Fruit fly (Drosophila melanogaster) whole organism, embryonic: ENCODE measurements around the gene cl.

Experiments used
- CG11504 ChIP-seq: fragments of 200-800 bp; sonication (Bioruptor generic); optimal IDR thresholded peaks from 3 replicates; lab custom pipeline; 2019; ENCODE audit warnings: missing biosample characterization, mild to moderate bottlenecking, missing genetic modification characterization, moderate library complexity
- CG11696 ChIP-seq: fragments of 200-800 bp; sonication (Bioruptor generic); IDR thresholded peaks from 2 replicates; pipeline ENCODE4 v1.3.6; 2022; ENCODE audit warnings: missing biosample characterization, missing genetic modification characterization
- CG12942 ChIP-seq: fragments of 200-800 bp; sonication (Bioruptor generic); optimal IDR thresholded peaks from 3 replicates; lab custom pipeline; 2016; ENCODE audit warnings: missing biosample characterization, missing genetic modification characterization
- CG15269 ChIP-seq: fragments of 200-800 bp; sonication (Bioruptor generic); optimal IDR thresholded peaks from 2 replicates; lab custom pipeline; 2018; ENCODE audit warnings: missing biosample characterization, mild to moderate bottlenecking, missing genetic modification characterization, moderate library complexity
- CG1603 ChIP-seq: fragments of 200-800 bp; sonication (Bioruptor generic); optimal IDR thresholded peaks from 2 replicates; lab custom pipeline; 2019; ENCODE audit warnings: missing biosample characterization, mild to moderate bottlenecking, missing genetic modification characterization, moderate library complexity
- CG17829 ChIP-seq: fragments of 200-800 bp; optimal IDR thresholded peaks from 2 replicates; lab custom pipeline; 2019; ENCODE audit warnings: missing biosample characterization, mild to moderate bottlenecking, missing genetic modification characterization, moderate library complexity
- CG18262 ChIP-seq: fragments of 200-800 bp; optimal IDR thresholded peaks from 3 replicates; lab custom pipeline; 2019; ENCODE audit warnings: missing biosample characterization, mild to moderate bottlenecking, missing genetic modification characterization, moderate library complexity
- CG18476 ChIP-seq: fragments of 200-800 bp; sonication (Bioruptor generic); optimal IDR thresholded peaks from 2 replicates; lab custom pipeline; 2016; ENCODE audit warnings: missing biosample characterization, mild to moderate bottlenecking, missing genetic modification characterization
- CG2116 ChIP-seq: fragments of 200-800 bp; sonication (Bioruptor generic); optimal IDR thresholded peaks from 3 replicates; lab custom pipeline; 2018; ENCODE audit warnings: missing biosample characterization, mild to moderate bottlenecking, missing genetic modification characterization
- CG3847 ChIP-seq: fragments of 200-800 bp; sonication (Bioruptor generic); IDR thresholded peaks from 2 replicates; pipeline ENCODE4 v1.3.6; 2022; ENCODE audit warnings: missing biosample characterization, missing genetic modification characterization
- CG42726 ChIP-seq: fragments of 200-800 bp; sonication (Bioruptor generic); IDR thresholded peaks from 2 replicates; pipeline ENCODE4 v1.3.6; 2022; ENCODE audit warnings: missing biosample characterization, missing genetic modification characterization; ENCODE audit not compliant: partially characterized antibody
- CG4282 ChIP-seq: fragments of 200-800 bp; sonication (Bioruptor generic); optimal IDR thresholded peaks from 2 replicates; lab custom pipeline; 2016; ENCODE audit warnings: missing biosample characterization, missing genetic modification characterization
- CG4360 ChIP-seq: fragments of 200-800 bp; sonication (Bioruptor generic); IDR thresholded peaks from 2 replicates; pipeline ENCODE4 v1.3.6; 2022; ENCODE audit warnings: missing biosample characterization, missing genetic modification characterization
- CG6683 ChIP-seq: fragments of 200-800 bp; sonication (Bioruptor generic); optimal IDR thresholded peaks from 2 replicates; lab custom pipeline; 2017; ENCODE audit warnings: missing biosample characterization, mild to moderate bottlenecking, missing genetic modification characterization, missing genetic modification reagents
- CG7357 ChIP-seq: fragments of 200-800 bp; sonication (Bioruptor generic); IDR thresholded peaks from 3 replicates; pipeline ENCODE4 v1.3.6; 2022; ENCODE audit warnings: missing biosample characterization, missing genetic modification characterization
- CG7556 ChIP-seq: fragments of 200-800 bp; sonication (Bioruptor generic); optimal IDR thresholded peaks from 2 replicates; lab custom pipeline; 2017; ENCODE audit warnings: missing biosample characterization, mild to moderate bottlenecking, missing genetic modification characterization
- CG7745 ChIP-seq: fragments of 200-800 bp; sonication (Bioruptor generic); optimal IDR thresholded peaks from 2 replicates; lab custom pipeline; 2018; ENCODE audit warnings: missing biosample characterization, mild to moderate bottlenecking, missing genetic modification characterization, moderate library complexity
- CG8089 ChIP-seq: fragments of 200-800 bp; sonication (Bioruptor generic); optimal IDR thresholded peaks from 3 replicates; lab custom pipeline; 2016; ENCODE audit warnings: missing biosample characterization, missing genetic modification characterization
- CTCF ChIP-seq: fragments of 200-800 bp; sonication (Bioruptor generic); optimal IDR thresholded peaks from 2 replicates; lab custom pipeline; 2017; ENCODE audit warnings: missing biosample characterization, mild to moderate bottlenecking, missing genetic modification characterization, moderate library complexity
- Chrac-16 ChIP-seq: fragments of 200-800 bp; sonication (Bioruptor generic); optimal IDR thresholded peaks from 3 replicates; lab custom pipeline; 2016; ENCODE audit warnings: missing biosample characterization, missing genetic modification characterization
- D19B ChIP-seq: fragments of 200-800 bp; sonication (Bioruptor generic); optimal IDR thresholded peaks from 2 replicates; lab custom pipeline; 2017; ENCODE audit warnings: missing biosample characterization, mild to moderate bottlenecking, missing genetic modification characterization
- Drgx ChIP-seq: fragments of 200-800 bp; sonication (Bioruptor generic); IDR thresholded peaks from 2 replicates; pipeline ENCODE4 v1.3.6; 2022; ENCODE audit warnings: missing biosample characterization, missing genetic modification characterization
- Ets65A ChIP-seq: fragments of 200-800 bp; sonication (Bioruptor generic); peaks from one replicate; lab custom pipeline; 2016; ENCODE audit warnings: missing biosample characterization, missing genetic modification characterization
- Fer3 ChIP-seq: fragments of 200-800 bp; sonication (Bioruptor generic); optimal IDR thresholded peaks from 2 replicates; lab custom pipeline; 2018; ENCODE audit warnings: missing biosample characterization, mild to moderate bottlenecking, missing genetic modification characterization, moderate library complexity
- Gsc ChIP-seq: fragments of 200-800 bp; sonication (Bioruptor generic); IDR thresholded peaks from 2 replicates; pipeline ENCODE4 v1.3.6; 2022; ENCODE audit warnings: missing biosample characterization, missing genetic modification characterization
- Hey ChIP-seq: fragments of 200-800 bp; sonication (Bioruptor generic); optimal IDR thresholded peaks from 3 replicates; lab custom pipeline; 2018; ENCODE audit warnings: missing biosample characterization, mild to moderate bottlenecking, missing genetic modification characterization
- Kr ChIP-seq: fragments of 200-800 bp; sonication (Bioruptor generic); optimal IDR thresholded peaks from 2 replicates; lab custom pipeline; 2017; ENCODE audit warnings: missing biosample characterization, mild to moderate bottlenecking, missing genetic modification characterization
- NC2β ChIP-seq: fragments of 200-800 bp; sonication (Bioruptor generic); optimal IDR thresholded peaks from 2 replicates; lab custom pipeline; 2016; ENCODE audit warnings: missing biosample characterization, missing genetic modification characterization
- Nf-YC ChIP-seq: fragments of 200-800 bp; optimal IDR thresholded peaks from 3 replicates; lab custom pipeline; 2019; ENCODE audit warnings: missing biosample characterization, mild to moderate bottlenecking, missing genetic modification characterization, moderate library complexity
- ac ChIP-seq: fragments of 200-800 bp; sonication (Bioruptor generic); optimal IDR thresholded peaks from 3 replicates; lab custom pipeline; 2017; ENCODE audit warnings: missing biosample characterization, mild to moderate bottlenecking, missing genetic modification characterization
- ara ChIP-seq: fragments of 200-800 bp; sonication (Bioruptor generic); IDR thresholded peaks from 2 replicates; pipeline ENCODE4 v1.3.6; 2022; ENCODE audit warnings: missing biosample characterization, missing genetic modification characterization
- ash1 ChIP-seq: fragments of 200-800 bp; sonication (Bioruptor generic); optimal IDR thresholded peaks from 2 replicates; lab custom pipeline; 2018; ENCODE audit warnings: missing biosample characterization, mild to moderate bottlenecking, missing genetic modification characterization
- gsb-n ChIP-seq: fragments of 200-800 bp; sonication (Bioruptor generic); optimal IDR thresholded peaks from 3 replicates; lab custom pipeline; 2018; ENCODE audit warnings: missing biosample characterization, mild to moderate bottlenecking, missing genetic modification characterization
- jumu ChIP-seq: fragments of 200-800 bp; sonication (Bioruptor generic); optimal IDR thresholded peaks from 3 replicates; lab custom pipeline; 2016; ENCODE audit warnings: missing biosample characterization, missing genetic modification characterization
- lbe ChIP-seq: fragments of 200-800 bp; sonication (Bioruptor generic); optimal IDR thresholded peaks from 2 replicates; lab custom pipeline; 2016; ENCODE audit warnings: missing biosample characterization, mild to moderate bottlenecking, missing genetic modification characterization
- nerfin-1 ChIP-seq: fragments of 200-800 bp; sonication (Bioruptor generic); optimal IDR thresholded peaks from 3 replicates; lab custom pipeline; 2019; ENCODE audit warnings: missing biosample characterization, mild to moderate bottlenecking, missing genetic modification characterization, moderate library complexity
- oc ChIP-seq: fragments of 200-800 bp; sonication (Bioruptor generic); optimal IDR thresholded peaks from 2 replicates; lab custom pipeline; 2018; ENCODE audit warnings: missing biosample characterization, mild to moderate bottlenecking, missing genetic modification characterization, moderate library complexity
- pb ChIP-seq: fragments of 200-800 bp; sonication (Bioruptor generic); optimal IDR thresholded peaks from 3 replicates; lab custom pipeline; 2016; ENCODE audit warnings: missing biosample characterization, missing genetic modification characterization
- peb ChIP-seq: fragments of 200-800 bp; sonication (Bioruptor generic); IDR thresholded peaks from 2 replicates; pipeline ENCODE4 v1.3.6; 2022; ENCODE audit warnings: missing biosample characterization, missing genetic modification characterization
- pros ChIP-seq: fragments of 200-800 bp; sonication (Bioruptor generic); optimal IDR thresholded peaks from 3 replicates; lab custom pipeline; 2019; ENCODE audit warnings: missing biosample characterization, mild to moderate bottlenecking, missing genetic modification characterization, moderate library complexity
- seq ChIP-seq: fragments of 200-800 bp; sonication (Bioruptor generic); IDR thresholded peaks from 2 replicates; pipeline ENCODE4 v1.3.6; 2022; ENCODE audit warnings: missing biosample characterization, missing genetic modification characterization
- slbo ChIP-seq: fragments of 200-800 bp; sonication (Bioruptor generic); IDR thresholded peaks from 2 replicates; pipeline ENCODE4 v1.3.6; 2022; ENCODE audit warnings: missing biosample characterization, missing genetic modification characterization
- sug ChIP-seq: fragments of 200-800 bp; optimal IDR thresholded peaks from 2 replicates; lab custom pipeline; 2019; ENCODE audit warnings: missing biosample characterization, mild to moderate bottlenecking, missing genetic modification characterization, moderate library complexity
- tin ChIP-seq: fragments of 200-800 bp; sonication (Bioruptor generic); optimal IDR thresholded peaks from 3 replicates; lab custom pipeline; 2016; ENCODE audit warnings: missing biosample characterization, missing genetic modification characterization
- z ChIP-seq: fragments of 200-800 bp; sonication (Bioruptor generic); IDR thresholded peaks from 3 replicates; pipeline ENCODE4 v1.3.6; 2022; ENCODE audit warnings: missing biosample characterization, missing genetic modification characterization
- zen ChIP-seq: fragments of 200-800 bp; sonication (Bioruptor generic); optimal IDR thresholded peaks from 3 replicates; lab custom pipeline; 2018; ENCODE audit warnings: missing biosample characterization, mild to moderate bottlenecking, missing genetic modification characterization, moderate library complexity
- zfh1 ChIP-seq: fragments of 200-800 bp; sonication (Bioruptor generic); IDR thresholded peaks from 3 replicates; pipeline ENCODE4 v1.3.6; 2022; ENCODE audit warnings: missing biosample characterization, missing genetic modification characterization

cl gene

dm6 chr2L:5479971-5480370 lies 40.0 kb upstream of the cl start (continued):
- TF ChIP-seq Kr (GFP tag; lab: Kevin White, UChicago) (no peak), jumu (GFP tag; lab: Kevin White, UChicago) (no peak), tin (GFP tag; lab: Kevin White, UChicago) (peak; percentile 13), zen (tag; lab: Kevin White, UChicago) (peak; percentile 49), pb (GFP tag; lab: Kevin White, UChicago) (no peak), lbe (peak; percentile 18), CG18262 (tag; lab: Kevin White, UChicago) (peak; percentile 15), CG1603 (tag; lab: Kevin White, UChicago) (peak; percentile 23), CG17829 (tag; lab: Kevin White, UChicago) (peak; percentile 28), Fer3 (tag; lab: Kevin White, UChicago) (no peak), ara (GFP tag; lab: Robert Waterston, UW) (peak; percentile 62; the same call in 1 of the 2 replicates), CG18476 (no peak)

dm6 chr2L:5483093-5483492 lies 36.8 kb upstream of the cl start:
- no peak for TF ChIP-seq CG11696
- 0 out of 3 replicates have a peak, but pooled peaks have one; percentile 34 for TF ChIP-seq zfh1 (GFP tag; lab: Robert Waterston, UW)
- TF ChIP-seq CG42726 (GFP tag; lab: Robert Waterston, UW) = 0 out of 2 replicates have a peak, but pooled peaks have one; percentile 16
- TF ChIP-seq Drgx = peak; percentile 48
- TF ChIP-seq z = 0 out of 3 replicates have a peak, but pooled peaks have one; percentile 24

dm6 chr2L:5489084-5489617 lies 30.8 kb upstream of the cl start:
- TF ChIP-seq NC2β (no peak), CG6683 (GFP tag; lab: Kevin White, UChicago) (no peak), ash1 (no peak), pros (GFP tag; lab: Kevin White, UChicago) (peak; percentile 88), oc (tag; lab: Kevin White, UChicago) (peak; percentile 32), Nf-YC (tag; lab: Kevin White, UChicago) (peak; percentile 16), CTCF (GFP tag; lab: Kevin White, UChicago) (no peak), Kr (GFP tag; lab: Kevin White, UChicago) (peak; percentile 31), gsb-n (peak; percentile 96), CG7745 (tag; lab: Kevin White, UChicago) (peak; percentile 19), CG4360 (peak; percentile 87), Chrac-16 (GFP tag; lab: Kevin White, UChicago) (no peak), CG12942 (GFP tag; lab: Kevin White, UChicago) (no peak), sug (tag; lab: Kevin White, UChicago) (no peak), nerfin-1 (tag; lab: Kevin White, UChicago) (peak; percentile 74), Ets65A (GFP tag; lab: Kevin White, UChicago) (peak; percentile 34), slbo (GFP tag; lab: Robert Waterston, UW) (no peak), seq (GFP tag; lab: Robert Waterston, UW) (peak; percentile 56)

dm6 chr2L:5489757-5490359 lies 30.1 kb upstream of the cl start:
- TF ChIP-seq CG3847 (GFP tag; lab: Robert Waterston, UW) (no peak), CG7745 (tag; lab: Kevin White, UChicago) (no peak), CG4360 (peak; percentile 69), CG15269 (tag; lab: Kevin White, UChicago) (no peak), peb (GFP tag; lab: Robert Waterston, UW) (no peak), CG8089 (GFP tag; lab: Kevin White, UChicago) (no peak), Gsc (GFP tag; lab: Robert Waterston, UW) (0 out of 2 replicates have a peak, but pooled peaks have one; percentile 26), CG4282 (GFP tag; lab: Kevin White, UChicago) (no peak), Hey (no peak), CG7357 (GFP tag; lab: Robert Waterston, UW) (no peak), CG7556 (GFP tag; lab: Kevin White, UChicago) (no peak), D19B (peak; percentile 54), CG11504 (peak; percentile 8), ac (no peak), CG2116 (GFP tag; lab: Kevin White, UChicago) (no peak), CG18262 (tag; lab: Kevin White, UChicago) (no peak), slbo (GFP tag; lab: Robert Waterston, UW) (no peak)
